Worm (Caenorhabditis elegans): ENCODE measurements around the gene hmgr-1.

DNA sequence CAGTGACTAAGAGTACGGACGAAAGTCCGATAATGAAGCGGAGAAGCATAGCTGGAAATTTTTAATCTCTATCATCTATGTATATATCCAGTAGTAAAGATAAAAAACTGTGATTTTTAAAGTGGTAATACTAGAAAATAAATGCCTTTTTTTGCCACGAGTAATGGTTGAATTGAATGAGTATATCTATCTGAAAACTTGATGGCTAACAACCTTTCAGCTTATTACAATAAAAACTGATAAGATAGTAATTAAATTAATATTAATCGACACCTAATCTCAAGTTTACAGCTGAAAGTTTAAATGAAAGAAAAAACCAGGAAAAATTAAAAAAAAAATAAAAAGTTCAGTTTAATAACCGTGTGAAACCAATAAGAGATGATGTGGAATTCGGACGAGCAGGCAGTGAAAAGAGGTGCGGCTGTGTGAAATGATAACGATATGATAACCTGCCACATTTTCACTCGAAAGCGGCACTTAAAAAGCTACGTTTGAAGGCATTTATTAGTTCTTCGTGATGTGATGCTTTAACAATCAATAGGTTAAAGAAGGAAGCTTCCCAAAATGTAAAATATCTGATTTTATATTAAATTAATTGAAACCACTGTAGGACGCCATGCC is 44.3 kb upstream of the hmgr-1 start, which contains the start of gene nspg-6:
- TF ChIP-seq tbx-2 (tag; optimal IDR thresholded peaks at IDR 0.05), result no peak
- no peak for TF ChIP-seq nhr-11 (tag; optimal IDR thresholded peaks at IDR 0.05)
- no peak for TF ChIP-seq unc-30 (tag; optimal IDR thresholded peaks at IDR 0.05)
